Worm (Caenorhabditis elegans): ENCODE results near the gene C13C4.6.
A peak's percentile ranks its signal among the peaks of the same experiment; 100 is the strongest.

C13C4.6 gene

ce11 chrV:12111452-12111851 lies 9.9 kb upstream of the C13C4.6 start, which contains the start of gene lhpp-1 (continued):
- TF ChIP-seq zip-11 (GFP tag; IDR thresholded peaks at IDR 0.05) (no peak), hlh-30 (tag; optimal IDR thresholded peaks at IDR 0.05; ENCODE audit: insufficient read depth) (peak; percentile 56), sdz-12 (GFP tag; optimal IDR thresholded peaks at IDR 0.05) (no peak), F10B5.3 (tag; optimal IDR thresholded peaks at IDR 0.05) (no peak), nhr-28 (tag; optimal IDR thresholded peaks at IDR 0.05) (peak; percentile 46), zfp-2 (tag; optimal IDR thresholded peaks at IDR 0.05) (no peak), gei-8 (GFP tag; optimal IDR thresholded peaks at IDR 0.05) (no peak), dve-1 (tag; optimal IDR thresholded peaks at IDR 0.05; ENCODE audit: insufficient read depth) (no peak), nhr-6 (tag; optimal IDR thresholded peaks at IDR 0.05) (peak; percentile 53), Y5F2A.4 (GFP tag; optimal IDR thresholded peaks at IDR 0.05) (no peak)

DNA sequence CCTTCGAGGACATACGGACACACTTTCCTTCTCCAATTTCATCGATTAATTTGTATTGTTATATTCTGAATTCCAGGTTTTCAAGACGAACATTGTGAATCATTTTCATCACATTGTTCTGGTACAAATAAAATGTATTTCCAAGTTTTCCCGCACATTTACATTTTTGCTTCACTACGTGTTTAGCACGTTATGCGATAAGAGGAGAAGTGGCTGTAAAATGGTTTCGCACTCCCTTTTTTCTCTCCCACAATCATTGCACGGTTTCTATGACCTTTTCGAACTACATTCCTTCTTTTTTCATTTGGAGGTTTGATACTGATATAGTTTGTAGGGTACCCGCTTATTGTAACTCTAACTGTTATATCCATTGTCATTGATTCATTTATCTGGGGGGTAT lies 7.6 kb upstream of the C13C4.6 start:
- TF ChIP-seq mep-1 (tag; optimal IDR thresholded peaks at IDR 0.05), result no peak
- peak; percentile 54 for TF ChIP-seq dmd-6 (GFP tag; IDR thresholded peaks at IDR 0.05)
- peak; percentile 85 for TF ChIP-seq pqm-1 (tag; optimal IDR thresholded peaks at IDR 0.05)
- peak; percentile 91 for TF ChIP-seq nhr-28 (tag; optimal IDR thresholded peaks at IDR 0.05)
- peak; percentile 30 for TF ChIP-seq aha-1 (tag)
- TF ChIP-seq mdl-1 (tag; optimal IDR thresholded peaks at IDR 0.05), result peak in 1 of 2 experiments; percentile 13
- peak; percentile 3 for TF ChIP-seq nhr-77 (tag; optimal IDR thresholded peaks at IDR 0.05)
- TF ChIP-seq mxl-3 (GFP tag; optimal IDR thresholded peaks at IDR 0.05), result peak; percentile 66
- no peak for TF ChIP-seq zag-1 (tag; optimal IDR thresholded peaks at IDR 0.05)

ce11 chrV:12114693-12115092 lies 6.7 kb upstream of the C13C4.6 start, which contains the start of gene spin-1:
TSS of gene spin-1 (plus strand) at chrV:12114993.
- TF ChIP-seq attf-4 (tag; optimal IDR thresholded peaks at IDR 0.05) (no peak), zag-1 (tag; optimal IDR thresholded peaks at IDR 0.05) (no peak)

- TF ChIP-seq lin-1 (GFP tag; IDR thresholded peaks at IDR 0.05) (no peak), dmd-6 (GFP tag; IDR thresholded peaks at IDR 0.05) (peak; percentile 75), dve-1 (tag; optimal IDR thresholded peaks at IDR 0.05; ENCODE audit: insufficient read depth) (peak; percentile 38), unc-62 (GFP tag; optimal IDR thresholded peaks at IDR 0.05 in 1 of 2) (peak in 1 of 2 experiments; percentile 97), unc-62 (tag; optimal IDR thresholded peaks at IDR 0.05) (no peak), nhr-6 (tag; optimal IDR thresholded peaks at IDR 0.05) (no peak), nhr-28 (tag; optimal IDR thresholded peaks at IDR 0.05) (peak; percentile 81), daf-16 (GFP tag; optimal IDR thresholded peaks at IDR 0.05) (no peak), daf-16 (tag; optimal IDR thresholded peaks at IDR 0.05) (peak; percentile 69)
Measured at ce11 chrV:12115150-12115549, 6.2 kb upstream of the C13C4.6 start.

DNA sequence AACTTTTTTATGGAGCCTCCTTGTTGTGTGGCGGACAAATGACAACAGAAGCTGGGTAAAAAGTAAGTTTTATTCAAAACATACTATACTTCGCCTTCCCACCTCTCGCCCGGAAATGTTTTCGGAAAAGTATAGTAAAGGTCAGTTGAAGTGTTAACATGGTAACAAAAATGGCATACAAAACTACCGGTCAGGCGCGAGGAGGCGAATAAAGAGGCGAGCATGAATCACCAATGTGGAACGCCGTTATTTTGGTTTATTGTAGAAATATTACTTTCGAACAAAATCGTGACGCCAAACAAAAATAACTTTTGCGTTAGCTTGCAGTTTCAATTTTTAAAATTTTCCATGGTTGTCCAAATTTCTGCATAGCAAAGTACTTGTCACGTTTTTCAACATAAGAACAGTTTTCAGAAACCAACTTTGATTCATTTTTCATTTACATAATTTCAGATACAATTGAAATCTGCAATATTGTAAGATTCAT lies 3.8 kb upstream of the C13C4.6 start, which contains the start of gene C13C4.8:
Gene C13C4.8, plus strand, starts transcription at position 437 of the 487 bp plus-strand sequence.
- TF ChIP-seq F44E2.7 (GFP tag; IDR thresholded peaks at IDR 0.05), result no peak
- TF ChIP-seq aha-1 (tag), result peak; percentile 90
- no peak for TF ChIP-seq pha-4 (GFP tag; IDR thresholded peaks at IDR 0.05)
- TF ChIP-seq pha-4 (tag; optimal IDR thresholded peaks at IDR 0.05), result peak; percentile 9
- TF ChIP-seq nhr-48 (tag; optimal IDR thresholded peaks at IDR 0.05), result no peak
- no peak for TF ChIP-seq F49E8.2 (tag; optimal IDR thresholded peaks at IDR 0.05; ENCODE audit: borderline replicate concordance)
- TF ChIP-seq zfp-3 (GFP tag; conservative IDR thresholded peaks at IDR 0.05), result no peak

DNA sequence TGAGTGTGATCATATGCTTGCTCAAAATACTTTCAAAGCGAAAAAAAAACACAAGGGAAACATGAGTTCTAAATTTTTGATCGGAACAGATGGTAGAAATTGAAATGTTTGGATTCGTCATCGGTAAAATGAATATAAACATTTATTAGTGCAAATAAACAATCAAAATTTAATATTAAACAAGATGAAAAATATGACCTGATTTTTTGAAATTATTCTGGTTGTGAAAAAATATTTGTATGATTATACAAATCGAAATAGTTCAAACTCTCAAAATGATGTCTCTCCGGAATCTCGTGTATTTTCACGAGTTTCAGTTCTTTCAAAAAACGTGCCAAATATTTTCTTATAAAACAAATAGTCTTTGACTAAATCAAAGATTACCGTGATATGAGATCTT lies 993 bp upstream of the C13C4.6 start, which contains the start of gene C13C4.7:
Gene C13C4.7, minus strand, starts transcription at position 101 of the 400 bp plus-strand sequence.
- TF ChIP-seq ZK546.5 (tag; optimal IDR thresholded peaks at IDR 0.05) (no peak), madf-5 (GFP tag; IDR thresholded peaks at IDR 0.05) (no peak), hlh-30 (tag; optimal IDR thresholded peaks at IDR 0.05; ENCODE audit: insufficient read depth) (no peak), pha-4 (GFP tag; IDR thresholded peaks at IDR 0.05) (no peak), pha-4 (tag; optimal IDR thresholded peaks at IDR 0.05) (no peak), lir-3 (tag; optimal IDR thresholded peaks at IDR 0.05) (no peak), daf-12 (tag; optimal IDR thresholded peaks at IDR 0.05) (no peak), daf-8 (GFP tag; IDR thresholded peaks at IDR 0.05) (no peak), lin-15B (tag; optimal IDR thresholded peaks at IDR 0.05) (no peak)
